Fruit fly (Drosophila melanogaster): ENCODE results near the gene foi.
A peak's percentile ranks its signal among the peaks of the same experiment; 100 is the strongest.

foi gene

DNA sequence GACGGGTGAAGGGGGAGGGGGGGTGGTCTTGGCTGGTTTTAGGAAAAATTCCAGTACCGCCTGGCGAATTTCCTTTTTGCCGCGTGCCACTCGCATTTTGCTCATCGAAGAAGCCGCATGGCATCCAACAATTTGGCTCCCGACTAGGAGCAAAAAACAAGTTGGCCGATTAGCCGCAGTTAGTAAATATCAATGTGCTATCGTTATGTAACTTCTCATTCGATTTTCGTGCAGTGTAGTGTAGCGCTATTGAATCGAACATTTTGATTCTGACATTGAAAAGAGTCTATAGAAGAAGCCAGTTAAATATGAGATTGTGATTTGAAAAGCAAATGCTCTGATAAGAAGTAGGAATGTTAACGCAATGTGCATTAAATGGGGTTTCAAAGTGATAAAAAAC, 4.7 kb downstream of the foi start:
- TF ChIP-seq CG17801 (GFP tag; optimal IDR thresholded peaks at IDR 0.05; ENCODE audit: partially characterized antibody), result no peak

dm6 chr3L:8534386-8535306, 9.6 kb downstream of the foi start, which contains the start of gene ergic53:
ergic53 (plus strand) TSS chr3L:8534977.
- TF ChIP-seq CG17801 (GFP tag; optimal IDR thresholded peaks at IDR 0.05; ENCODE audit: partially characterized antibody), result no peak

- no peak for TF ChIP-seq CG17801 (GFP tag; optimal IDR thresholded peaks at IDR 0.05; ENCODE audit: partially characterized antibody)
Measured at dm6 chr3L:8536387-8536786, 11.3 kb downstream of the foi start.

- TF ChIP-seq CG17801 (GFP tag; optimal IDR thresholded peaks at IDR 0.05; ENCODE audit: partially characterized antibody), result no peak
Measured at dm6 chr3L:8538355-8538754, 13.3 kb downstream of the foi start.

- TF ChIP-seq CG17801 (GFP tag; optimal IDR thresholded peaks at IDR 0.05; ENCODE audit: partially characterized antibody), result no peak
Measured at dm6 chr3L:8540509-8540908, 15.5 kb downstream of the foi start.

DNA sequence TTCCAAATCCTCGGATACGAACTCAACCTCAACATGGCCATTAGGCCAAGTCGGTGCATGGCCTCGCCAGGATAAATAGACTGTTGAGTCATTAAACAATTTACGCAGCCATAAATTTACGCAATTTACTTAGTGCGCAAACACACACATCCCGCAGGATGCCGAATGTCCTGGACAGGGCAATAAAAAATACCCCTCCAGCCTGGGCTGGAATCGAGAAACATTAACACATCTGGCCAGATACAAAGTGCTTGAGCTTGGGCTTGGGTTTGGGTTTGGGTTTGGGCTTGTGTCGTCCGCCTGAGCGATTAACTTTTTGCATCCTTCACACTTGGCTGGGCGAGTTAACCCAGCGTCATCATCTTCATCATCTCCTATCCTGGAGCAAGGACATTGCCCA, 16.6 kb downstream of the foi start:
- no peak for TF ChIP-seq CG17801 (GFP tag; optimal IDR thresholded peaks at IDR 0.05; ENCODE audit: partially characterized antibody)

DNA sequence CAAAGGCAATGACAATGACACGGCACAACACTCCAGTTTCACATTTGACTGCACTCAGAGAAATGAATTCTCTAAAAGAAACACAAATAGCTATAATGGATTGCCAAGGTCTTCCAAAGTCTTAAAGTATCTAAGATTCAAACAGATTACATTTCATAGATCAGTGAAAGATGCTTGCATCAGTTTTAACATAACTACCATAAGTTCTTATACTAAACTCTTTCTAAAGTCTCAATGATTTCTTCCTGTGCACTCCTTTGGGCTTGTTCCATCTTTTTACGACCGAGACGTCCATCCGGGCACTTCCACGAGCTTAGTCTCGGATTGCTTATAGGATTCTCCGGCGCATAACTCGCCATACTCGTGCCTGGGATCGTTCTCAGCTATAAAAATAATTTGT, 17.2 kb downstream of the foi start:
- TF ChIP-seq CG17801 (GFP tag; optimal IDR thresholded peaks at IDR 0.05; ENCODE audit: partially characterized antibody), result no peak

DNA sequence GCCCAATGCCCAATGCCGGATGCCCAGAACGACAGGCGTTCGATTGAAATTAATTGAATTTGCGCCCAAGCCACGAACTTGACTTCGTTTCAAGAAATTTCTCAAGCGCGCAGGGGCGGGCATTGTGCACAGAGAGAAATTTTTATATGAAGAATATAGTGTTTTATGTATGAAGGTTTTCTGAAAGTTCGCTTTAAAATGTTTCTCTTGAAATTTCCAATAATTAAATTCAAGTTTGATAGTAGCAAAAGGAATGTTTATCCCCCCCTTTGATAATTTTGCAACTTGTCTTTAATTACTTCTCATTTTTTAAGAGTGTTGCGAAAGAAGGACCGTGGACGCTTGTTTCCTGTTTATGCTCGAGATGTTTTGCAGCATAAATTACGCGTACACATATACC, 18.8 kb downstream of the foi start:
- no peak for TF ChIP-seq CG17801 (GFP tag; optimal IDR thresholded peaks at IDR 0.05; ENCODE audit: partially characterized antibody)

DNA sequence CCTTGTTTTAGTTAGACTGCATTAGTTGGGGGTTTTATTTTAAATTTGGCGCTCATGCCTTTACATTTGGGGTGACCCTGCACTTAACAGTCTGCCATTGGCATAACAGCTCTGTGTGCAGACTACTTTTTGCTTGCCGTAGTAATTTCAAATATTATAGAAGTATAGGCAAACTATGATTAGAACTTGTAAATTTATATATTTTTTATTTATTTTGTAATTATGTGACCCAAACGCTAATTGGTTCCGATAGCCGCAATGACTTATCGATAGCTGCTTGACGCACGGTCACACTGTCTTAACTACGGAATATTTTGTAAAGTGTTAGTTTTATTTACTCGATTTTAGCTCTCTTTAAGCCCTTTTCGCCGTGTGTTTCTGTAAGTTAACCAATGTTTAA, 19.7 kb downstream of the foi start, which contains the start of gene rhea:
TSS of gene rhea (plus strand) at position 292 of the 400 bp plus-strand sequence.
- TF ChIP-seq CG17801 (GFP tag; optimal IDR thresholded peaks at IDR 0.05; ENCODE audit: partially characterized antibody), result peak; percentile 28

- TF ChIP-seq CG17801 (GFP tag; optimal IDR thresholded peaks at IDR 0.05; ENCODE audit: partially characterized antibody), result no peak
Measured at dm6 chr3L:8545473-8545872, 20.4 kb downstream of the foi start.

DNA sequence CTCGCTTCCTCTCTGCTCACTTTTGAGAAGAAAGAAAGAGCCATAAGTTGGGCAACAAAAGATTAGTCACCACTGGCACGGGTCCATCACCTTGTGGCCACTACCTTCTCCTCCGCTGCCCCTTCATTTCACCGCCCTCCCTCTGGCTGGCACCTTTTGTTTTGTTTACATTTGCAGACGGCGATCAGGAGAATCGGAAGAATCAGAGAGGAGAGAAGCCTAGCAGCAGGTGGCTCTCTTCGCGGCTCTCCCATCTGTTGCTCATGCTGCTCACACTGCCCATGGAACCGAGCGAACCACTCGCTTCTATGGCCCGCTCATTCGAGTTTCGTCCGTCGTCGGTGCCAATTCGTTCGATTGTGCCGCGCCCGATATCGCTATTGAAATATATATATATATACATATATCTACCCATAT, 21.3 kb downstream of the foi start:
- peak; percentile 48 for TF ChIP-seq CG17801 (GFP tag; optimal IDR thresholded peaks at IDR 0.05; ENCODE audit: partially characterized antibody)

DNA sequence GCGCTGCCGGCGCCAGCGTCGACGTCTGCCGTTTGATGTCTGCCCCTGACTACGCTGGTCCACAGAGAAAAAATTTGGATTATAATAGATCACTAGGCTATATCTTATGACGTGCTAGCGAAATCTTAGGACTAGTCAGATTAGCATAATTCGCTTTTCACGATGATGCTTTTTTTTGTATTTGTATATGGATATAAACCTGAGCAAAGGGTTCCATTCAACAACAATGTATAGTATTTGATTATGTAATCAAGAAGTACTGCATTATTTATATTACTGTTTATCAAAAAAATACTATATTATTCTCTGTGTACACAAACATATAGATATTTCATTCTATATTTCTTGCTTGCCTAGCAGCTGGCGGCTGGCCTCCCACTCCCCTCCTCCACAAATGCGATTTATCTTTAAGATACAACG, 22.1 kb downstream of the foi start:
- peak; percentile 47 for TF ChIP-seq CG17801 (GFP tag; optimal IDR thresholded peaks at IDR 0.05; ENCODE audit: partially characterized antibody)

dm6 chr3L:8549183-8549890, 24.3 kb downstream of the foi start:
- TF ChIP-seq CG17801 (GFP tag; optimal IDR thresholded peaks at IDR 0.05; ENCODE audit: partially characterized antibody), result peak; percentile 12

dm6 chr3L:8550836-8551235, 25.8 kb downstream of the foi start:
- TF ChIP-seq CG17801 (GFP tag; optimal IDR thresholded peaks at IDR 0.05; ENCODE audit: partially characterized antibody), result no peak

DNA sequence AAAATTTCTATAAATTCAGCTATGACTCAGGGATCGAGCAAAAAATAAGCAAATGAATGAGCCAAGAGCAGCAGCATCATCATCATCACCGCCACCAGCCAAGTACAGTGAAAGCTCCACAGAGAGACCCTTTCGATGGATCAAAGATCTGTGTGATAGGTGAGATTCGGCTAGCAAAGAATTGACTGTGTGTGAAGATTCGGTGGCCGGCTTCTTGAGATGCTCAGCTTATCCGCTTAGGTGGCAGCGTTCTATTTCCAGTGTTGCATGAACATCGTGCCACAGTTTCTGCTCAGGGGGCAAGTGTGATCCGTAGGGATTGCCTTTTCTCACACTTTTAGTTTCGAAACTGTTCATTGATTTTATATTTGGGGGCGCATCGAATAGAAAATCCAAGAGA, 28.1 kb downstream of the foi start:
- no peak for TF ChIP-seq CG17801 (GFP tag; optimal IDR thresholded peaks at IDR 0.05; ENCODE audit: partially characterized antibody)
